Worm (Caenorhabditis elegans): ENCODE results near the gene F23F12.12.
"Not testable (repeated sequence)": the region's sequence is repeated elsewhere in the genome, so short reads cannot be mapped to it uniquely, and the experiment has no call there.

Gene F23F12.12

ce11 chrIII:6498176-6498575 is 9.8 kb upstream of the F23F12.12 start, which contains the start of gene sdz-15:
TSS of gene sdz-15 (plus strand) at chrIII:6498476.
- no peak for TF ChIP-seq unc-62 (GFP tag; optimal IDR thresholded peaks at IDR 0.05)

- no peak for TF ChIP-seq unc-62 (GFP tag; optimal IDR thresholded peaks at IDR 0.05)
Observed at ce11 chrIII:6499102-6499501, 8.8 kb upstream of the F23F12.12 start.

- no peak for TF ChIP-seq unc-62 (GFP tag; optimal IDR thresholded peaks at IDR 0.05)
Observed at ce11 chrIII:6500032-6500564, 7.8 kb upstream of the F23F12.12 start, which contains the start of gene F23F12.3. TSS of gene F23F12.3 (plus strand) at chrIII:6500514.

- TF ChIP-seq unc-62 (GFP tag; optimal IDR thresholded peaks at IDR 0.05): no peak
Observed at ce11 chrIII:6508327-6508726, 395 bp downstream of the F23F12.12 start.

ce11 chrIII:6509301-6509700 is 1.4 kb downstream of the F23F12.12 start:
- no peak for TF ChIP-seq unc-62 (GFP tag; optimal IDR thresholded peaks at IDR 0.05)

- no peak for TF ChIP-seq unc-62 (GFP tag; optimal IDR thresholded peaks at IDR 0.05)
Observed at ce11 chrIII:6514673-6515072, 6.7 kb downstream of the F23F12.12 start, which contains the start of gene acr-5. TSS of gene acr-5 (minus strand) at chrIII:6514773.

- no peak for TF ChIP-seq unc-62 (GFP tag; optimal IDR thresholded peaks at IDR 0.05)
Observed at ce11 chrIII:6519949-6520348, 12.0 kb downstream of the F23F12.12 start, which contains the start of gene C09E7.10. TSS of gene C09E7.10 (minus strand) at chrIII:6520049.

ce11 chrIII:6525557-6525956 is 17.6 kb downstream of the F23F12.12 start, which contains the start of gene oig-1:
TSS of gene oig-1 (minus strand) at chrIII:6525657.
- no peak for TF ChIP-seq unc-62 (GFP tag; optimal IDR thresholded peaks at IDR 0.05)

- TF ChIP-seq unc-62 (GFP tag; optimal IDR thresholded peaks at IDR 0.05): no peak
Observed at ce11 chrIII:6527902-6528301, 20.0 kb downstream of the F23F12.12 start, which contains the start of gene pqn-10. TSS of gene pqn-10 (plus strand) at chrIII:6528202.

ce11 chrIII:6531099-6531498 is 23.2 kb downstream of the F23F12.12 start, which contains the start of gene C09E7.11:
TSS of gene C09E7.11 (plus strand) at chrIII:6531399.
- TF ChIP-seq unc-62 (GFP tag; optimal IDR thresholded peaks at IDR 0.05): no peak

- no peak for TF ChIP-seq unc-62 (GFP tag; optimal IDR thresholded peaks at IDR 0.05)
Observed at ce11 chrIII:6532647-6533046, 24.7 kb downstream of the F23F12.12 start, which contains the start of gene srxa-5. TSS of gene srxa-5 (plus strand) at chrIII:6532947.

ce11 chrIII:6536945-6537568 is 29.1 kb downstream of the F23F12.12 start, which contains the start of gene C09E7.4:
TSS of gene C09E7.4 (minus strand) at chrIII:6536995.
- no peak for TF ChIP-seq unc-62 (GFP tag; optimal IDR thresholded peaks at IDR 0.05)

- TF ChIP-seq unc-62 (GFP tag; optimal IDR thresholded peaks at IDR 0.05): not testable (repeated sequence)
Observed at ce11 chrIII:6551187-6552058, 43.5 kb downstream of the F23F12.12 start, which contains the start of gene C09E7.7. TSS of gene C09E7.7 (minus strand) at chrIII:6551243.

ce11 chrIII:6558487-6558886 is 50.6 kb downstream of the F23F12.12 start, which contains the start of gene C09E7.8:
TSS of gene C09E7.8 (minus strand) at chrIII:6558587.
- no peak for TF ChIP-seq unc-62 (GFP tag; optimal IDR thresholded peaks at IDR 0.05)

Measured in whole organism, dauer.